Fruit fly (Drosophila melanogaster) Kc167 (cell line): ENCODE data around the gene CG12617.

ENCODE experiments used
- Myc ChIP-seq: fragments of >200 bp; optimal IDR thresholded peaks from 2 replicates; lab custom pipeline; 2017; ENCODE audit warnings: missing external identifiers
- Sin3A ChIP-seq: fragments of >200 bp; optimal IDR thresholded peaks from 2 replicates; lab custom pipeline; 2018; ENCODE audit warnings: missing external identifiers
- h ChIP-seq: fragments of >200 bp; optimal IDR thresholded peaks from 3 replicates; lab custom pipeline; 2018; ENCODE audit warnings: missing external identifiers
- insv ChIP-seq: fragments of >200 bp; optimal IDR thresholded peaks from 3 replicates; lab custom pipeline; 2018; ENCODE audit warnings: missing external identifiers
- psq ChIP-seq: fragments of >200 bp; optimal IDR thresholded peaks from 2 replicates; lab custom pipeline; 2017; ENCODE audit warnings: missing external identifiers
- ttk ChIP-seq: sonication (Bioruptor generic); optimal IDR thresholded peaks from 2 replicates; lab custom pipeline; 2017; ENCODE audit warnings: missing external identifiers

CG12617 gene

dm6 chr2L:20294393-20294792 lies at the start of gene CG12617:
CG12617 (plus strand) TSS chr2L:20294693.
- TF ChIP-seq Sin3A (lab: Kevin White, UChicago): no peak
- TF ChIP-seq ttk: no peak
- TF ChIP-seq Myc: no peak
- no peak for TF ChIP-seq psq
- TF ChIP-seq insv (lab: Kevin White, UChicago): no peak
- no peak for TF ChIP-seq h

- TF ChIP-seq psq (no peak), insv (lab: Kevin White, UChicago) (no peak), Sin3A (lab: Kevin White, UChicago) (no peak), Myc (no peak), ttk (no peak), h (no peak)
Observed at dm6 chr2L:20257092-20257491, 37.4 kb upstream of the CG12617 start, which contains the start of gene CG17571. CG17571 (minus strand) TSS chr2L:20257192.

- TF ChIP-seq Sin3A (lab: Kevin White, UChicago) (no peak), Myc (no peak), h (no peak), ttk (no peak), insv (lab: Kevin White, UChicago) (no peak), psq (no peak)
Observed at dm6 chr2L:20263050-20263449, 31.4 kb upstream of the CG12617 start.

- no peak for TF ChIP-seq ttk
- TF ChIP-seq Myc: no peak
- no peak for TF ChIP-seq insv (lab: Kevin White, UChicago)
- no peak for TF ChIP-seq Sin3A (lab: Kevin White, UChicago)
- TF ChIP-seq psq: no peak
- TF ChIP-seq h: no peak
Observed at dm6 chr2L:20264324-20264567, 30.2 kb upstream of the CG12617 start, which contains the start of gene CG17570. CG17570 (minus strand) TSS chr2L:20264424.

- TF ChIP-seq h (no peak), Myc (no peak), insv (lab: Kevin White, UChicago) (no peak), ttk (no peak), psq (no peak), Sin3A (lab: Kevin White, UChicago) (no peak)
Observed at dm6 chr2L:20264568-20265547, 29.6 kb upstream of the CG12617 start.

- TF ChIP-seq Myc: no peak
- no peak for TF ChIP-seq Sin3A (lab: Kevin White, UChicago)
- no peak for TF ChIP-seq psq
- no peak for TF ChIP-seq insv (lab: Kevin White, UChicago)
- TF ChIP-seq ttk: no peak
- no peak for TF ChIP-seq h
Observed at dm6 chr2L:20267181-20267580, 27.3 kb upstream of the CG12617 start.

dm6 chr2L:20287189-20287588 lies 7.3 kb upstream of the CG12617 start:
- TF ChIP-seq ttk (no peak), insv (lab: Kevin White, UChicago) (no peak), psq (no peak), Sin3A (lab: Kevin White, UChicago) (no peak), h (no peak), Myc (no peak)

- TF ChIP-seq Sin3A (lab: Kevin White, UChicago) (no peak), ttk (no peak), Myc (no peak), insv (lab: Kevin White, UChicago) (no peak), h (no peak), psq (no peak)
Observed at dm6 chr2L:20290665-20291064, 3.8 kb upstream of the CG12617 start.

dm6 chr2L:20293940-20294339 lies 553 bp upstream of the CG12617 start:
- TF ChIP-seq ttk (no peak), Sin3A (lab: Kevin White, UChicago) (no peak), psq (no peak), Myc (no peak), insv (lab: Kevin White, UChicago) (no peak), h (no peak)

dm6 chr2L:20295860-20296259 lies 1.4 kb downstream of the CG12617 start:
- TF ChIP-seq ttk: no peak
- TF ChIP-seq psq: no peak

dm6 chr2L:20296946-20297345 lies 2.5 kb downstream of the CG12617 start:
- TF ChIP-seq Sin3A (lab: Kevin White, UChicago) (no peak), ttk (no peak), insv (lab: Kevin White, UChicago) (no peak), psq (no peak)

dm6 chr2L:20310751-20311387 lies 16.4 kb downstream of the CG12617 start, which contains the start of gene spir:
spir (plus strand) TSS chr2L:20311219.
- TF ChIP-seq h: no peak
- no peak for TF ChIP-seq insv (lab: Kevin White, UChicago)
- no peak for TF ChIP-seq psq
- no peak for TF ChIP-seq ttk
- no peak for TF ChIP-seq Sin3A (lab: Kevin White, UChicago)
- TF ChIP-seq Myc: no peak

dm6 chr2L:20313117-20313645 lies 18.7 kb downstream of the CG12617 start:
- TF ChIP-seq insv (lab: Kevin White, UChicago) (no peak), Myc (no peak), ttk (no peak), h (no peak), psq (no peak), Sin3A (lab: Kevin White, UChicago) (no peak)
